Fruit fly (Drosophila melanogaster): Measurements from ENCODE around the gene CG33159.

The CG33159 gene

DNA sequence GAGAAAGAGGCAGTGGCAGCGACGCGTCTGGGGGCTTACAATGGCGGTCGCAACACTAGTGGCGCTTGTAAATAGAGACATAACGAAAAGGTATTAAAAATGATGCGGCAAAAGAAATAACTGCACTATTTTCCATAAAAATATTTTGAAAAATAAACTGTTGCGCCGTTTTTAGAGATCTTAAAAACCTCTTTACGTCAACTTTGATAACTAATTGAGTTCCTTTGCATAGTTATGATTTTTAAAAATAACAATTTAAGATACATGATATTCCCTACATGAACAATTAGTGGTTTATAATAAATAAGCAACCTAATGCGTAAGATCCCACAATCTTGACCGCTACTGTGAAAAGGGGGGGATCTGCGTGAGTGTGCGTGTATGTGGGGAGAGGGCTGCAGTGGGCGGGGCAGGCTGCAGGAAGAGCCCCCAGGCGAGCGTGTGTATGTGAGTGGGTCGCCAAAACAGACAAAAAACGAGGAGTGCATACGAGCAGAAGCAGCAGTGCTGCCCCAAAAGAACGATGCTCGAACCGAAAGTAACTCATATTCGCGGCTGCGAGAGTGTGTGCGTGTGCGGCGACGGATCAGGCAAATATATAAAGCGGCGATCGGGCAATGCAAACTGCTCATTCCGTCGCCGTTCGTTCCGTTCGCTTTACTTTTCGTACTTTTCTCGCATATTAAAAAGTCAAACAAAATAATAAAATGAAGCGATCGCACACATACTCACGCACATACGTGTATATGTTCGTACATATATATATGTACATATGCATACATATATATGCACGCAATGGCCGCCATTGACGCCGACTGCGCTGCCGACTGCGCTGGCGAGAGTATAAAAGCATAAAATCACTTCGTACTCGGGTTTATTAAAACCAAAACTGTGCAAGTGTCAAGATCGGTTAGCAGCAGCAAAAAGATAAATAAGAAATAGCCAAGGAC is 44.7 kb upstream of the CG33159 start (continued):
- no peak for TF ChIP-seq Hr39 (optimal IDR thresholded peaks at IDR 0.05)
- TF ChIP-seq CG16863 (GFP tag; optimal IDR thresholded peaks at IDR 0.05), result peak; percentile 26
- no peak for TF ChIP-seq zfh1 (GFP tag; IDR thresholded peaks at IDR 0.05)
- no peak for TF ChIP-seq Hmr (GFP tag; optimal IDR thresholded peaks at IDR 0.05)
- TF ChIP-seq CG6689 (GFP tag; IDR thresholded peaks at IDR 0.05), result peak; percentile 41
- TF ChIP-seq Ets65A (GFP tag), result peak; percentile 92
- TF ChIP-seq Bgb (GFP tag; IDR thresholded peaks at IDR 0.05; ENCODE audit: partially characterized antibody), result no peak
- TF ChIP-seq sug (tag; optimal IDR thresholded peaks at IDR 0.05), result no peak
- no peak for TF ChIP-seq Fer2 (tag; optimal IDR thresholded peaks at IDR 0.05)
- no peak for TF ChIP-seq prd (optimal IDR thresholded peaks at IDR 0.05)
- TF ChIP-seq prd (GFP tag; IDR thresholded peaks at IDR 0.05), result peak; percentile 23; the same call in 1 of the 3 replicates
- peak; percentile 55 for TF ChIP-seq CG4820 (GFP tag; optimal IDR thresholded peaks at IDR 0.05)
- peak; percentile 40 for TF ChIP-seq Hsf (GFP tag; optimal IDR thresholded peaks at IDR 0.05)
- TF ChIP-seq sima (GFP tag; optimal IDR thresholded peaks at IDR 0.05), result no peak
- peak; percentile 54 for TF ChIP-seq CG12659 (GFP tag; optimal IDR thresholded peaks at IDR 0.05)
- TF ChIP-seq CG18599 (GFP tag; optimal IDR thresholded peaks at IDR 0.05), result peak; percentile 20
- TF ChIP-seq bsh (GFP tag; optimal IDR thresholded peaks at IDR 0.05), result peak; percentile 43 to 95
- peak; percentile 22 for TF ChIP-seq Adf1 (GFP tag; IDR thresholded peaks at IDR 0.05)
- peak; percentile 49 for TF ChIP-seq wor (GFP tag; IDR thresholded peaks at IDR 0.05)
- no peak for TF ChIP-seq hth (optimal IDR thresholded peaks at IDR 0.05)
- no peak for TF ChIP-seq Ets97D (GFP tag; optimal IDR thresholded peaks at IDR 0.05)
- TF ChIP-seq yki (optimal IDR thresholded peaks at IDR 0.05), result no peak
- TF ChIP-seq CG16815 (GFP tag; optimal IDR thresholded peaks at IDR 0.05), result peak; percentile 33
- TF ChIP-seq Ravus (GFP tag; IDR thresholded peaks at IDR 0.05), result no peak
- peak; percentile 41 for TF ChIP-seq CG30431 (GFP tag; optimal IDR thresholded peaks at IDR 0.05)
- TF ChIP-seq sr (GFP tag; IDR thresholded peaks at IDR 0.05), result no peak
- peak; percentile 18 for TF ChIP-seq Hr3 (GFP tag; optimal IDR thresholded peaks at IDR 0.05)
- peak; percentile 53 for TF ChIP-seq seq (GFP tag; IDR thresholded peaks at IDR 0.05)
- TF ChIP-seq slp2 (GFP tag; optimal IDR thresholded peaks at IDR 0.05), result no peak
- no peak for TF ChIP-seq ham (GFP tag; IDR thresholded peaks at IDR 0.05)
- 0 out of 2 replicates have a peak, but pooled peaks have one; percentile 22 for TF ChIP-seq CG1024 (GFP tag; IDR thresholded peaks at IDR 0.05)
- TF ChIP-seq caup (GFP tag; optimal IDR thresholded peaks at IDR 0.05; ENCODE audit: severe bottlenecking), result no peak
- TF ChIP-seq Taf1 (GFP tag; IDR thresholded peaks at IDR 0.05), result no peak
- TF ChIP-seq CG17568 (GFP tag; optimal IDR thresholded peaks at IDR 0.05), result no peak
- peak; percentile 99 for TF ChIP-seq corto (GFP tag; optimal IDR thresholded peaks at IDR 0.05)
- no peak for TF ChIP-seq stwl (tag; optimal IDR thresholded peaks at IDR 0.05)
- TF ChIP-seq Ssrp (tag; optimal IDR thresholded peaks at IDR 0.05), result peak; percentile 67
- peak; percentile 23 for TF ChIP-seq HLH54F (GFP tag; optimal IDR thresholded peaks at IDR 0.05)
- peak; percentile 55 for TF ChIP-seq CG15269 (tag; optimal IDR thresholded peaks at IDR 0.05)
- TF ChIP-seq da (GFP tag; optimal IDR thresholded peaks at IDR 0.05), result no peak
- TF ChIP-seq Oli (tag; optimal IDR thresholded peaks at IDR 0.05), result peak; percentile 58
- TF ChIP-seq cg (GFP tag; optimal IDR thresholded peaks at IDR 0.05), result peak; percentile 61
- TF ChIP-seq CG10979 (tag; optimal IDR thresholded peaks at IDR 0.05), result peak; percentile 53
- TF ChIP-seq aop (GFP tag; IDR thresholded peaks at IDR 0.05), result no peak
- peak; percentile 55 for TF ChIP-seq lilli (GFP tag; optimal IDR thresholded peaks at IDR 0.05)
- TF ChIP-seq CG2712 (tag; optimal IDR thresholded peaks at IDR 0.05), result peak; percentile 54
- no peak for TF ChIP-seq fd102C (GFP tag; optimal IDR thresholded peaks at IDR 0.05)
- TF ChIP-seq unpg (GFP tag; optimal IDR thresholded peaks at IDR 0.05), result peak; percentile 21
- TF ChIP-seq Sox100B (GFP tag; optimal IDR thresholded peaks at IDR 0.05), result peak; percentile 68
- TF ChIP-seq dmrt99B (tag; optimal IDR thresholded peaks at IDR 0.05), result peak; percentile 62
